Fruit fly (Drosophila melanogaster): Measurements from ENCODE around the gene Atg8a.

Atg8a gene

DNA sequence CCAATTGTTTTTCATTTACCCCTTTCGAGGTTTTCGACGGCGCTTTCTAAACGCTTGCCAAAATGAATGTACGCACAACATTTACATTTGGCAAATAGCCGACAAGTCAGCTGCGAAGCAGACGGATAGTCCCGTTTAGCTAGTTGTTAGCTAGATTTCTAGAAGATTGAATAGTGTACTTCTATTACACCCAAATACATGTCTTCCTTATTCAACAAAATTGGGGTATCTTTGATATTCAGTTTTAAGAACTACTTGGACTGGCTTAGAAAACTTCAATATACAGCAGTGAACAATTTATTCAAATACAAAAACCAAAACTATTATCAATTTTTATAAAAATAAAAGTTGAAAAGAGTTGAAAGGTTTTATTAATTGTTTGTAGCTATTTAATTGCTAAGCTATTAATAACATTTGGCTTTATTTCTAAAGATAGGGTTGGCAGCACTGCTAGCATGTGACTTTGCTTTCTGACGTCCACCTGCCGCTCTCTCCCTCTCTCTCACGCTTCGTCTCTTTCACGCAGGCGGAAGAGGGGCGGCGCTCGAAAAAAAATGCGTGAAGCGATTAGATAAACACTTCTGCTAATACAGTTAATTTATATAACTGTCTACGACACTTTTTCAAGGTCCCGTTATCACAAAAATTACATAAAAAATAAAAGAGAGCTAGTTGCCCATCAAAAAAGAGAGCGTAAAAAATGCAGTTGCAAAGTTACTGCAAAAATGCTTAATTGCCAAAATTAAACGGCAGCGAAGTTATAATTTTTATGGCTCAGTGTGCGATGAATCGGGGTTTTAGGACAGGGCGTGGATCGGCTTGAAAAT lies 16.9 kb upstream of the Atg8a start (continued):
- no peak for TF ChIP-seq kah (GFP tag; optimal IDR thresholded peaks at IDR 0.05)
- 0 out of 4 replicates have a peak, but pooled peaks have one; percentile 38 for TF ChIP-seq chinmo (GFP tag; IDR thresholded peaks at IDR 0.05; ENCODE audit: partially characterized antibody)
- peak; percentile 17 for TF ChIP-seq CG12391 (tag; optimal IDR thresholded peaks at IDR 0.05)
- no peak for TF ChIP-seq CG2875 (GFP tag; optimal IDR thresholded peaks at IDR 0.05)
- no peak for TF ChIP-seq btn (GFP tag; optimal IDR thresholded peaks at IDR 0.05)
- TF ChIP-seq wdn (GFP tag; IDR thresholded peaks at IDR 0.05): no peak

DNA sequence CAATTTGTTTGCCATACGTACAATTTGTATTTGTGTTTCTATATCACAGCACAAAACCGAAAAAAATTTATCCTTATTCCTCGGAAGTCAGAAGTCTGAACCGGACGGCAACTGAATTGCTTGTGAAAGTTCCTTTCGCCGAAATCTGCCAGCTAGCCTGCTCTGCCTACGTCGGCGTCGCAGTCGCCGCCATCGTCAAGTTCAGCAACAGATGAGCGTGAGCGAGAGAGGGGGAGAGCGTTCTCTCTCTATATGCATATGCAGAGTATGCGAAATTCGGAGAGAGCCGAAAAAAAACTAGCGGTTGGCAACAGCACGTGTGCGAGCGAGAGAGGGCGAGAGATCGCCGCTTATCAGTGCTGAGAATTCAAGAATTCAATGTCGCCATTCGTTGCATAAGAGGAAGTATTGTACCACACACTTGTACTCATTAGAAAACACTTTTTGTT lies 16.2 kb upstream of the Atg8a start:
- TF ChIP-seq CG15073 (GFP tag; optimal IDR thresholded peaks at IDR 0.05) (no peak), kah (GFP tag; optimal IDR thresholded peaks at IDR 0.05) (peak; percentile 4), zf30C (GFP tag; optimal IDR thresholded peaks at IDR 0.05) (no peak), lab (GFP tag; optimal IDR thresholded peaks at IDR 0.05) (peak; percentile 24), crol (GFP tag; IDR thresholded peaks at IDR 0.05) (peak; percentile 32; the same call in 1 of the 2 replicates), fd3F (GFP tag; optimal IDR thresholded peaks at IDR 0.05) (no peak), ATbp (GFP tag; optimal IDR thresholded peaks at IDR 0.05) (no peak), CG34376 (GFP tag; optimal IDR thresholded peaks at IDR 0.05) (peak; percentile 17), CG4328 (GFP tag; optimal IDR thresholded peaks at IDR 0.05) (no peak), CG7987 (GFP tag; optimal IDR thresholded peaks at IDR 0.05) (peak; percentile 2), chm (GFP tag; IDR thresholded peaks at IDR 0.05) (peak; percentile 50; the same call in 1 of the 2 replicates), lilli (GFP tag; optimal IDR thresholded peaks at IDR 0.05) (peak; percentile 50), Meics (GFP tag; optimal IDR thresholded peaks at IDR 0.05) (no peak), sna (GFP tag; IDR thresholded peaks at IDR 0.05; ENCODE audit: partially characterized antibody) (0 out of 2 replicates have a peak, but pooled peaks have one; percentile 26), CG1024 (GFP tag; IDR thresholded peaks at IDR 0.05) (no peak), CG8089 (GFP tag; optimal IDR thresholded peaks at IDR 0.05) (no peak), nom (GFP tag; optimal IDR thresholded peaks at IDR 0.05) (peak; percentile 30), rib (GFP tag; IDR thresholded peaks at IDR 0.05) (peak; percentile 55; the same call in 1 of the 2 replicates), D19A (tag; optimal IDR thresholded peaks at IDR 0.05) (peak; percentile 96), sens (GFP tag) (peak; percentile 0), sd (tag; optimal IDR thresholded peaks at IDR 0.05) (peak; percentile 79), emc (GFP tag; optimal IDR thresholded peaks at IDR 0.05) (no peak), Chrac-16 (GFP tag; optimal IDR thresholded peaks at IDR 0.05) (no peak), grau (tag; optimal IDR thresholded peaks at IDR 0.05) (no peak), repo (GFP tag; optimal IDR thresholded peaks at IDR 0.05) (no peak), CG13894 (tag; optimal IDR thresholded peaks at IDR 0.05) (no peak), kay (GFP tag; optimal IDR thresholded peaks at IDR 0.05) (no peak), mirr (GFP tag; optimal IDR thresholded peaks at IDR 0.05) (peak; percentile 53), chinmo (GFP tag; IDR thresholded peaks at IDR 0.05; ENCODE audit: partially characterized antibody) (peak; percentile 80; the same call in 2 of the 4 replicates), jumu (GFP tag; optimal IDR thresholded peaks at IDR 0.05) (no peak), tgo (GFP tag; IDR thresholded peaks at IDR 0.05) (no peak), zfh1 (GFP tag; IDR thresholded peaks at IDR 0.05) (no peak), CG17328 (GFP tag; IDR thresholded peaks at IDR 0.05) (0 out of 2 replicates have a peak, but pooled peaks have one; percentile 7), B-H1 (GFP tag; IDR thresholded peaks at IDR 0.05) (no peak), ci (GFP tag; IDR thresholded peaks at IDR 0.05) (peak; percentile 57; the same call in 2 of the 3 replicates), CG13296 (GFP tag; optimal IDR thresholded peaks at IDR 0.05) (no peak), PHDP (tag; optimal IDR thresholded peaks at IDR 0.05) (no peak), CG13287 (GFP tag; IDR thresholded peaks at IDR 0.05; ENCODE audit: partially characterized antibody) (0 out of 2 replicates have a peak, but pooled peaks have one; percentile 22), CG8290 (GFP tag; optimal IDR thresholded peaks at IDR 0.05) (no peak), CG8290 (tag; optimal IDR thresholded peaks at IDR 0.05) (peak in 1 of 2 experiments; percentile 21), CG18599 (GFP tag; optimal IDR thresholded peaks at IDR 0.05) (peak; percentile 26), CG16813 (GFP tag; IDR thresholded peaks at IDR 0.05; ENCODE audit: partially characterized antibody) (0 out of 3 replicates have a peak, but pooled peaks have one; percentile 16)
